Worm (Caenorhabditis elegans): ENCODE data around the gene nhr-273.

Gene nhr-273

DNA sequence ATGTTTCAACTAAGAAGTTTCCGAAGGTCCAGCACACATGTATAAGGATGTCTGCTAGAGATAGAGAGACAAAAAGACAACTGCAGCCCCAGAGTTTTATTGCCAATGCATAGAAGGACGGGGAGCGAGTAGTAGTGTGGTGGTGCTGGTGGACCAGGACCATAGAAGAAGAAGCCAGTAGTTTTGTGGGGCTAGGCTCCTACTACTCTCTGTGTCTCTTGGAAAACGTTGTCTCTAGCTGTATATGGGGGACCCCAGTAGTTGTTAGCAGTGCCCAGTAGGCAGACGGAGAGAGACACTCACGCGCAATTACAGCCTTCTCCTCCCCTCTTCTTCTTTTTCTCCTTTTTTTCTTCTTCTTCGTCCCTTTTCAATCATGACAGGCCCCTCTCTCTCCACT, 20.9 kb downstream of the nhr-273 start:
- no peak for TF ChIP-seq saeg-2 (GFP tag; IDR thresholded peaks at IDR 0.05)
- peak; percentile 72 for TF ChIP-seq fkh-10 (GFP tag; optimal IDR thresholded peaks at IDR 0.05)
- no peak for TF ChIP-seq nhr-76 (tag; optimal IDR thresholded peaks at IDR 0.05)
- TF ChIP-seq gei-8 (GFP tag; optimal IDR thresholded peaks at IDR 0.05) = no peak
- no peak for TF ChIP-seq madf-5 (GFP tag; IDR thresholded peaks at IDR 0.05)
- peak; percentile 84 for TF ChIP-seq aha-1 (tag)
- no peak for TF ChIP-seq lim-7 (GFP tag; IDR thresholded peaks at IDR 0.05)
- no peak for TF ChIP-seq Y5F2A.4 (GFP tag; optimal IDR thresholded peaks at IDR 0.05)
- peak; percentile 11 for TF ChIP-seq hlh-11 (tag; optimal IDR thresholded peaks at IDR 0.05)
- peak; percentile 56 for TF ChIP-seq rbr-2 (tag; optimal IDR thresholded peaks at IDR 0.05)
- peak; percentile 21 for TF ChIP-seq mep-1 (tag; optimal IDR thresholded peaks at IDR 0.05)
- TF ChIP-seq unc-39 (tag; optimal IDR thresholded peaks at IDR 0.05) = no peak
- peak; percentile 25 for TF ChIP-seq hlh-30 (tag; optimal IDR thresholded peaks at IDR 0.05; ENCODE audit: insufficient read depth)
- 0 out of 2 replicates have a peak, but pooled peaks have one; percentile 28 for TF ChIP-seq lin-38 (GFP tag; IDR thresholded peaks at IDR 0.05)
- no peak for TF ChIP-seq zag-1 (tag; optimal IDR thresholded peaks at IDR 0.05)
- TF ChIP-seq nhr-25 (tag; optimal IDR thresholded peaks at IDR 0.05; ENCODE audit: borderline replicate concordance, insufficient read depth) = no peak
- TF ChIP-seq unc-62 (GFP tag; optimal IDR thresholded peaks at IDR 0.05 in 1 of 2) = peak in 1 of 2 experiments; percentile 32
- TF ChIP-seq unc-62 (tag; optimal IDR thresholded peaks at IDR 0.05) = no peak
- peak; percentile 86 for TF ChIP-seq hmg-1.1 (GFP tag; IDR thresholded peaks at IDR 0.05)
- no peak for TF ChIP-seq hif-1 (tag; optimal IDR thresholded peaks at IDR 0.05)
- TF ChIP-seq F26F4.8 (GFP tag; conservative IDR thresholded peaks at IDR 0.05) = no peak
- 0 out of 2 replicates have a peak, but pooled peaks have one; percentile 21 for TF ChIP-seq ctbp-1 (GFP tag; IDR thresholded peaks at IDR 0.05)
- TF ChIP-seq F10B5.3 (tag; optimal IDR thresholded peaks at IDR 0.05) = no peak
- TF ChIP-seq mdl-1 (tag; optimal IDR thresholded peaks at IDR 0.05) = peak in 1 of 2 experiments; percentile 10
- TF ChIP-seq ceh-82 (tag; optimal IDR thresholded peaks at IDR 0.05) = no peak
- peak; percentile 52; the same call in 1 of the 2 replicates for TF ChIP-seq set-16 (GFP tag; IDR thresholded peaks at IDR 0.05)
- TF ChIP-seq lsy-2 (tag; optimal IDR thresholded peaks at IDR 0.05) = peak; percentile 17 to 49

DNA sequence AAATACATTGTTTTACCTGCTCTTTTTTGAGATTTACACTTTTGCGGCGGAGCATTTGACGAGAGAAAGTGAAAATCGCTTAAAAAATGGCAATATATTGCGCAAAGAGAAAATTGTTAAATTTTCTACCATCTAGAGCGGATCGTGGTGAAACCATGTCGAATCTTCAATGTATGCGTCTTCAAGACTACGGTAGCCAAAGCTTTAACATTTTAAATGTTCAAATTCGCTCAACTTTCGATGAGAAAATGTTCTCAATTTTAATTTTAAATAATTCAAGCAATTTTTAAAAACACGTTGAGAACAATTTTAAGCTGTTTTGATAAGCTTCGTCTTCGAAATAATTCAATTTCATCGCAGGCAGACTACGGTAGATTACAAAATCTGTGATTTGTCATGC, 25.2 kb downstream of the nhr-273 start:
- TF ChIP-seq nhr-76 (tag; optimal IDR thresholded peaks at IDR 0.05) (no peak), duxl-1 (tag; optimal IDR thresholded peaks at IDR 0.05; ENCODE audit: poor library complexity) (no peak), ceh-82 (tag; optimal IDR thresholded peaks at IDR 0.05) (no peak), tra-1 (GFP tag; IDR thresholded peaks at IDR 0.05) (no peak)

ce11 chrII:4460851-4461250, 25.8 kb downstream of the nhr-273 start, which contains the start of the genes T12C9.7 and vps-18:
T12C9.7 (minus strand) TSS chrII:4460951.
vps-18 (plus strand) TSS chrII:4461130.
- TF ChIP-seq nhr-25 (tag; optimal IDR thresholded peaks at IDR 0.05; ENCODE audit: borderline replicate concordance, insufficient read depth) (no peak), daf-16 (GFP tag; optimal IDR thresholded peaks at IDR 0.05) (no peak), daf-16 (tag; optimal IDR thresholded peaks at IDR 0.05) (peak; percentile 5)

- no peak for TF ChIP-seq F49E8.2 (tag; optimal IDR thresholded peaks at IDR 0.05; ENCODE audit: borderline replicate concordance)
- TF ChIP-seq lsy-2 (tag; optimal IDR thresholded peaks at IDR 0.05) = no peak
- peak in 1 of 2 experiments; percentile 46 for TF ChIP-seq unc-62 (GFP tag; optimal IDR thresholded peaks at IDR 0.05 in 1 of 2)
- TF ChIP-seq unc-62 (tag; optimal IDR thresholded peaks at IDR 0.05) = no peak
- TF ChIP-seq aha-1 (tag) = peak; percentile 94
Observed at ce11 chrII:4462842-4463241, 27.7 kb downstream of the nhr-273 start.

- no peak for TF ChIP-seq F26F4.8 (GFP tag; conservative IDR thresholded peaks at IDR 0.05)
- no peak for TF ChIP-seq F49E8.2 (tag; optimal IDR thresholded peaks at IDR 0.05; ENCODE audit: borderline replicate concordance)
- TF ChIP-seq snpc-1.2 (GFP tag; IDR thresholded peaks at IDR 0.05) = no peak
- no peak for TF ChIP-seq lir-3 (tag; optimal IDR thresholded peaks at IDR 0.05)
- no peak for TF ChIP-seq vab-7 (GFP tag; IDR thresholded peaks at IDR 0.05)
- no peak for TF ChIP-seq F44E2.7 (GFP tag; IDR thresholded peaks at IDR 0.05)
- no peak for TF ChIP-seq zip-11 (GFP tag; IDR thresholded peaks at IDR 0.05)
- no peak for TF ChIP-seq ceh-20 (GFP tag; IDR thresholded peaks at IDR 0.05)
- TF ChIP-seq nhr-102 (tag; optimal IDR thresholded peaks at IDR 0.05) = no peak
- no peak for TF ChIP-seq egl-43 (GFP tag; IDR thresholded peaks at IDR 0.05)
- TF ChIP-seq unc-62 (GFP tag; optimal IDR thresholded peaks at IDR 0.05 in 1 of 2) = no peak
- no peak for TF ChIP-seq unc-62 (tag; optimal IDR thresholded peaks at IDR 0.05)
- TF ChIP-seq ZK546.5 (tag; optimal IDR thresholded peaks at IDR 0.05) = no peak
- no peak for TF ChIP-seq ZK337.2 (GFP tag; IDR thresholded peaks at IDR 0.05)
- TF ChIP-seq D1046.2 (GFP tag; IDR thresholded peaks at IDR 0.05) = no peak
- no peak for TF ChIP-seq nhr-48 (tag; optimal IDR thresholded peaks at IDR 0.05)
Observed at ce11 chrII:4467869-4468268, 32.8 kb downstream of the nhr-273 start, which contains the start of gene W06B4.2. W06B4.2 (plus strand) TSS chrII:4468169.
